Worm (Caenorhabditis elegans) whole organism, mixed stage, embryonic: ENCODE results near the gene aps-1.

Experiments
- ces-1 ChIP-seq: fragments of 150-350 bp; optimal IDR thresholded peaks from 2 replicates; lab custom pipeline; 2014; ENCODE audit warnings: missing biosample characterization, missing genetic modification reagents, missing genetic modification characterization
- snpc-4 ChIP-seq: fragments of 150-350 bp; optimal IDR thresholded peaks from 2 replicates; lab custom pipeline; 2014; ENCODE audit warnings: missing biosample characterization, missing genetic modification characterization
- ztf-11 ChIP-seq: fragments of 150-350 bp; optimal IDR thresholded peaks from 2 replicates; lab custom pipeline; 2014; ENCODE audit warnings: missing biosample characterization, missing genetic modification characterization

DNA sequence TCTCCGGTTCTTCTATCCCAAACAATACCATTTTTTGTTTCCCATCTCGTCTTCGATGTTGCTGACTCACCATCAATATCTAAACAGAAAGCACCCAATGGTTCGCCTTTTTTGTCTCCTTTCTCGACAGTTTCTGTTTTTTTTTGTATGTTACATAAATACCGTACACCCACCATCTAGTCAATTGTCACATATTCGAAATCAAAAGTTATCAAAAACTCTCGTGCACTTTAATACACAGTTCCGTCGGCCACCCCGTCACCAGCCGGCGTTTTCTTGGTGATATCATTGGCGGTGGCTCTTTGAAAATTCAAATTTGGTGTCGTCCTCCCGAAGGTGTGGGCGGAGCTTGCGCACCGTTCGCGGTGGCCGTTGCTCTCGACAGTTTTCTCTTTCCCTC, 9.8 kb upstream of the aps-1 start:
- TF ChIP-seq snpc-4 (no peak), ztf-11 (tag; lab: Kevin White, UChicago) (no peak), ces-1 (GFP tag; lab: Kevin White, UChicago) (no peak)
